Worm (Caenorhabditis elegans): ENCODE measurements around the gene W06A7.4.
A peak's percentile ranks its signal among the peaks of the same experiment; 100 is the strongest.

W06A7.4 gene

ce11 chrV:14858503-14858902 is 34.3 kb downstream of the W06A7.4 start, which contains the start of gene npr-13:
TSS of gene npr-13 (minus strand) at chrV:14858603.
- TF ChIP-seq nhr-12 (tag; optimal IDR thresholded peaks at IDR 0.05) = no peak
- TF ChIP-seq snpc-4 (tag; optimal IDR thresholded peaks at IDR 0.05) = no peak
- TF ChIP-seq hlh-1 (tag; optimal IDR thresholded peaks at IDR 0.05) = no peak
- no peak for TF ChIP-seq ces-1 (GFP tag; optimal IDR thresholded peaks at IDR 0.05)

- TF ChIP-seq unc-62 (GFP tag; optimal IDR thresholded peaks at IDR 0.05) (no peak), ces-1 (GFP tag; optimal IDR thresholded peaks at IDR 0.05) (peak; percentile 70)
Observed at ce11 chrV:14859380-14859779, 35.2 kb downstream of the W06A7.4 start.

ce11 chrV:14868181-14868580 is 44.0 kb downstream of the W06A7.4 start, which contains the start of gene gcy-14:
TSS of gene gcy-14 (minus strand) at chrV:14868281.
- TF ChIP-seq sem-2 (GFP tag; optimal IDR thresholded peaks at IDR 0.05) (no peak), lin-13 (tag; optimal IDR thresholded peaks at IDR 0.05) (no peak), bed-3 (GFP tag; optimal IDR thresholded peaks at IDR 0.05) (no peak), sptf-1 (tag; optimal IDR thresholded peaks at IDR 0.05) (no peak), elt-1 (tag; optimal IDR thresholded peaks at IDR 0.05; ENCODE audit: borderline replicate concordance, insufficient read depth) (no peak), pha-4 (tag; optimal IDR thresholded peaks at IDR 0.05) (no peak), nhr-12 (tag; optimal IDR thresholded peaks at IDR 0.05) (no peak), ces-1 (GFP tag; optimal IDR thresholded peaks at IDR 0.05) (no peak), zip-8 (tag; optimal IDR thresholded peaks at IDR 0.05) (no peak), ceh-43 (GFP tag; optimal IDR thresholded peaks at IDR 0.05) (no peak), snpc-4 (tag; optimal IDR thresholded peaks at IDR 0.05) (no peak), nhr-2 (tag; optimal IDR thresholded peaks at IDR 0.05) (no peak), tbx-8 (GFP tag; optimal IDR thresholded peaks at IDR 0.05) (no peak), nhr-28 (tag; optimal IDR thresholded peaks at IDR 0.05) (no peak), ham-2 (GFP tag; optimal IDR thresholded peaks at IDR 0.05) (no peak), mls-2 (tag; optimal IDR thresholded peaks at IDR 0.05) (no peak), flh-1 (GFP tag; optimal IDR thresholded peaks at IDR 0.05) (no peak), unc-120 (tag; optimal IDR thresholded peaks at IDR 0.05; ENCODE audit: poor library complexity, severe bottlenecking) (no peak), lin-32 (GFP tag; optimal IDR thresholded peaks at IDR 0.05) (no peak), unc-39 (tag; optimal IDR thresholded peaks at IDR 0.05) (no peak)

- peak; percentile 19 for TF ChIP-seq hlh-1 (tag; optimal IDR thresholded peaks at IDR 0.05)
- peak; percentile 63 for TF ChIP-seq unc-120 (tag; optimal IDR thresholded peaks at IDR 0.05; ENCODE audit: poor library complexity, severe bottlenecking)
- TF ChIP-seq mls-2 (tag; optimal IDR thresholded peaks at IDR 0.05) = no peak
Observed at ce11 chrV:14871365-14871764, 47.1 kb downstream of the W06A7.4 start, which contains the start of gene ZC412.3. TSS of gene ZC412.3 (minus strand) at chrV:14871547.

ce11 chrV:14875371-14875770 is 51.1 kb downstream of the W06A7.4 start, which contains the start of gene ZC412.5:
TSS of gene ZC412.5 (minus strand) at chrV:14875471.
- TF ChIP-seq ham-2 (GFP tag; optimal IDR thresholded peaks at IDR 0.05) (no peak), elt-3 (tag; optimal IDR thresholded peaks at IDR 0.05) (no peak), mab-5 (tag; optimal IDR thresholded peaks at IDR 0.05) (no peak), sem-2 (GFP tag; optimal IDR thresholded peaks at IDR 0.05) (no peak), unc-120 (tag; optimal IDR thresholded peaks at IDR 0.05; ENCODE audit: poor library complexity, severe bottlenecking) (no peak), lin-32 (GFP tag; optimal IDR thresholded peaks at IDR 0.05) (no peak), ceh-39 (tag; optimal IDR thresholded peaks at IDR 0.05) (no peak), unc-39 (tag; optimal IDR thresholded peaks at IDR 0.05) (no peak), blmp-1 (tag; optimal IDR thresholded peaks at IDR 0.05) (no peak), ces-1 (GFP tag; optimal IDR thresholded peaks at IDR 0.05) (no peak), snpc-4 (tag; optimal IDR thresholded peaks at IDR 0.05) (no peak), ceh-83 (GFP tag; optimal IDR thresholded peaks at IDR 0.05) (no peak), lin-13 (tag; optimal IDR thresholded peaks at IDR 0.05) (no peak), nhr-237 (tag; optimal IDR thresholded peaks at IDR 0.05) (no peak)

- TF ChIP-seq nhr-28 (tag; optimal IDR thresholded peaks at IDR 0.05) (no peak), sptf-1 (tag; optimal IDR thresholded peaks at IDR 0.05) (peak; percentile 52), nhr-2 (tag; optimal IDR thresholded peaks at IDR 0.05) (no peak), unc-62 (GFP tag; optimal IDR thresholded peaks at IDR 0.05) (no peak), pha-4 (tag; optimal IDR thresholded peaks at IDR 0.05) (no peak), blmp-1 (tag; optimal IDR thresholded peaks at IDR 0.05) (no peak), drap-1 (GFP tag; optimal IDR thresholded peaks at IDR 0.05) (peak; percentile 85), mls-2 (tag; optimal IDR thresholded peaks at IDR 0.05) (no peak), M03D4.4 (tag; optimal IDR thresholded peaks at IDR 0.05) (peak; percentile 60), mab-5 (tag; optimal IDR thresholded peaks at IDR 0.05) (no peak), ham-2 (GFP tag; optimal IDR thresholded peaks at IDR 0.05) (no peak), cnd-1 (tag; optimal IDR thresholded peaks at IDR 0.05) (peak; percentile 19), ceh-83 (GFP tag; optimal IDR thresholded peaks at IDR 0.05) (peak; percentile 38), bed-3 (GFP tag; optimal IDR thresholded peaks at IDR 0.05) (peak; percentile 20), lin-32 (GFP tag; optimal IDR thresholded peaks at IDR 0.05) (peak; percentile 42), unc-120 (tag; optimal IDR thresholded peaks at IDR 0.05; ENCODE audit: poor library complexity, severe bottlenecking) (peak; percentile 32), sem-2 (GFP tag; optimal IDR thresholded peaks at IDR 0.05) (peak; percentile 62), elt-1 (tag; optimal IDR thresholded peaks at IDR 0.05; ENCODE audit: borderline replicate concordance, insufficient read depth) (no peak)
Observed at ce11 chrV:14876257-14876656, 52.0 kb downstream of the W06A7.4 start.

Measured in whole organism, mixed stage, embryonic.